Fruit fly (Drosophila melanogaster): ENCODE results near the gene Taf9.

Gene Taf9

dm6 chrX:17880269-17880889, 38.4 kb downstream of the Taf9 start (continued):
- TF ChIP-seq CG4424 (GFP tag; optimal IDR thresholded peaks at IDR 0.05), result peak; percentile 88
- peak; percentile 85 for TF ChIP-seq CG8281 (tag; optimal IDR thresholded peaks at IDR 0.05)
- TF ChIP-seq CG3838 (GFP tag; optimal IDR thresholded peaks at IDR 0.05), result peak; percentile 87
- TF ChIP-seq dm (GFP tag; optimal IDR thresholded peaks at IDR 0.05), result peak; percentile 90
- peak; percentile 96 for TF ChIP-seq CoRest (tag; optimal IDR thresholded peaks at IDR 0.05)
- peak; percentile 92 for TF ChIP-seq sug (tag; optimal IDR thresholded peaks at IDR 0.05)
- no peak for TF ChIP-seq gfzf (GFP tag; optimal IDR thresholded peaks at IDR 0.05)
- TF ChIP-seq CG4707 (GFP tag; optimal IDR thresholded peaks at IDR 0.05), result peak; percentile 90
- TF ChIP-seq Mad (GFP tag; optimal IDR thresholded peaks at IDR 0.05), result peak; percentile 95
- peak; percentile 98 for TF ChIP-seq mam (GFP tag; optimal IDR thresholded peaks at IDR 0.05)
- peak; percentile 95 for TF ChIP-seq tgo (GFP tag; IDR thresholded peaks at IDR 0.05)
- TF ChIP-seq CG8765 (GFP tag; IDR thresholded peaks at IDR 0.05), result peak; percentile 83
- peak; percentile 94 for TF ChIP-seq CG17359 (tag; optimal IDR thresholded peaks at IDR 0.05)
- TF ChIP-seq ci (GFP tag; IDR thresholded peaks at IDR 0.05), result peak; percentile 98
- TF ChIP-seq Atf-2 (GFP tag; optimal IDR thresholded peaks at IDR 0.05), result peak; percentile 92
- TF ChIP-seq E2f1 (GFP tag; IDR thresholded peaks at IDR 0.05), result peak; percentile 93
- TF ChIP-seq CG1832 (GFP tag; optimal IDR thresholded peaks at IDR 0.05), result no peak
- peak; percentile 84 for TF ChIP-seq Hand (GFP tag; optimal IDR thresholded peaks at IDR 0.05)
- TF ChIP-seq lov (optimal IDR thresholded peaks at IDR 0.05), result no peak
- peak; percentile 92 for TF ChIP-seq lov (GFP tag; IDR thresholded peaks at IDR 0.05)
- peak; percentile 97 for TF ChIP-seq Ptx1 (GFP tag; IDR thresholded peaks at IDR 0.05)
- TF ChIP-seq otp (GFP tag; IDR thresholded peaks at IDR 0.05), result peak; percentile 95
- TF ChIP-seq dati (GFP tag; IDR thresholded peaks at IDR 0.05), result peak; percentile 82
- TF ChIP-seq hth (optimal IDR thresholded peaks at IDR 0.05), result no peak
- TF ChIP-seq GATAe (GFP tag; conservative IDR thresholded peaks at IDR 0.05), result peak; percentile 84
- TF ChIP-seq Hr78 (GFP tag; optimal IDR thresholded peaks at IDR 0.05), result peak in 1 of 2 experiments; percentile 86
- TF ChIP-seq CG12659 (GFP tag; optimal IDR thresholded peaks at IDR 0.05), result peak; percentile 96
- peak; percentile 92 for TF ChIP-seq CG11093 (GFP tag; IDR thresholded peaks at IDR 0.05)
- TF ChIP-seq MESR4 (GFP tag; optimal IDR thresholded peaks at IDR 0.05), result peak; percentile 49
- peak; percentile 9 for TF ChIP-seq CG7271 (tag; optimal IDR thresholded peaks at IDR 0.05)
- TF ChIP-seq ab (GFP tag; optimal IDR thresholded peaks at IDR 0.05), result peak; percentile 92
- TF ChIP-seq hbn (GFP tag; IDR thresholded peaks at IDR 0.05; ENCODE audit: partially characterized antibody), result no peak
- TF ChIP-seq CG18262 (tag; optimal IDR thresholded peaks at IDR 0.05), result peak; percentile 90
- peak; percentile 97 for TF ChIP-seq H2.0 (GFP tag; IDR thresholded peaks at IDR 0.05)
- TF ChIP-seq ewg (GFP tag; optimal IDR thresholded peaks at IDR 0.05), result peak; percentile 92
- peak; percentile 93 for TF ChIP-seq luna (GFP tag; optimal IDR thresholded peaks at IDR 0.05)
- no peak for TF ChIP-seq Scr (GFP tag; IDR thresholded peaks at IDR 0.05; ENCODE audit: partially characterized antibody)
- TF ChIP-seq mld (GFP tag; IDR thresholded peaks at IDR 0.05; ENCODE audit: partially characterized antibody), result no peak
- TF ChIP-seq Abd-B (GFP tag; optimal IDR thresholded peaks at IDR 0.05), result peak; percentile 99
- TF ChIP-seq HLH4C (GFP tag; IDR thresholded peaks at IDR 0.05; ENCODE audit: partially characterized antibody), result no peak
- no peak for TF ChIP-seq sc (optimal IDR thresholded peaks at IDR 0.05)
- TF ChIP-seq sc (GFP tag; optimal IDR thresholded peaks at IDR 0.05), result peak; percentile 88
- TF ChIP-seq CG7745 (tag; optimal IDR thresholded peaks at IDR 0.05), result no peak
- TF ChIP-seq CG13424 (tag; optimal IDR thresholded peaks at IDR 0.05), result peak; percentile 91
- TF ChIP-seq Dek (tag; optimal IDR thresholded peaks at IDR 0.05), result peak; percentile 95
- peak; percentile 80 for TF ChIP-seq da (GFP tag; optimal IDR thresholded peaks at IDR 0.05)
- TF ChIP-seq CG1529 (GFP tag; optimal IDR thresholded peaks at IDR 0.05), result peak; percentile 94
- peak; percentile 91 for TF ChIP-seq CG9727 (GFP tag; optimal IDR thresholded peaks at IDR 0.05)
- no peak for TF ChIP-seq unc-4 (GFP tag; IDR thresholded peaks at IDR 0.05; ENCODE audit: partially characterized antibody)
- peak; percentile 93 for TF ChIP-seq CG11695 (GFP tag; IDR thresholded peaks at IDR 0.05)

Measured in whole organism, embryonic.